Worm (Caenorhabditis elegans) whole organism, L3 larva: ENCODE results near the gene Y50D4B.2.

Experiments used
- R02D3.7 ChIP-seq: fragments of 150-350 bp; optimal IDR thresholded peaks from 2 replicates; lab custom pipeline; 2014; ENCODE audit warnings: missing biosample characterization, missing genetic modification characterization
- ZK546.5 ChIP-seq: sonication (generic microtip); optimal IDR thresholded peaks from 2 replicates; lab custom pipeline; 2017; ENCODE audit warnings: missing biosample characterization, missing genetic modification characterization
- aly-2 ChIP-seq: fragments of 150-350 bp; optimal IDR thresholded peaks from 2 replicates; lab custom pipeline; 2014; ENCODE audit warnings: missing biosample characterization, missing genetic modification characterization
- ama-1 ChIP-seq: fragments of 150-350 bp; optimal IDR thresholded peaks from 2 replicates; lab custom pipeline; 2018
- ceh-16 ChIP-seq: sonication (generic microtip); optimal IDR thresholded peaks from 2 replicates; lab custom pipeline; 2017; ENCODE audit warnings: missing biosample characterization, missing genetic modification characterization
- ceh-28 ChIP-seq: fragments of 150-350 bp; optimal IDR thresholded peaks from 2 replicates; lab custom pipeline; 2014; ENCODE audit warnings: missing biosample characterization, missing genetic modification reagents, missing genetic modification characterization
- ceh-82 ChIP-seq: fragments of 150-350 bp; optimal IDR thresholded peaks from 2 replicates; lab custom pipeline; 2014; ENCODE audit warnings: missing biosample characterization, missing genetic modification characterization
- daf-12 ChIP-seq: fragments of 150-350 bp; optimal IDR thresholded peaks from 2 replicates; lab custom pipeline; 2014; ENCODE audit warnings: missing biosample characterization, missing genetic modification reagents, missing genetic modification characterization
- egl-27 ChIP-seq: sonication (generic microtip); optimal IDR thresholded peaks from 4 replicates; lab custom pipeline; 2017; ENCODE audit warnings: missing biosample characterization, missing genetic modification reagents, missing genetic modification characterization
- egl-5 ChIP-seq: fragments of 150-350 bp; optimal IDR thresholded peaks from 2 replicates; lab custom pipeline; 2017; ENCODE audit warnings: missing biosample characterization, missing genetic modification reagents, missing genetic modification characterization, inconsistent platforms
- elt-1 ChIP-seq: fragments of 150-350 bp; optimal IDR thresholded peaks from 2 replicates; lab custom pipeline; 2014; ENCODE audit warnings: missing biosample characterization, missing genetic modification characterization
- elt-2 ChIP-seq: sonication (generic microtip); optimal IDR thresholded peaks from 2 replicates; lab custom pipeline; 2016; ENCODE audit warnings: missing genetic modification reagents, mild to moderate bottlenecking, missing genetic modification characterization, missing compliant biosample characterization
- elt-3 ChIP-seq, 3 experiments: fragments of 150-350 bp in 1 of 3; sonication (generic microtip) in 2 of 3; optimal IDR thresholded peaks; 2 replicates in 2 of 3; 4 replicates in 1 of 3; lab custom pipeline; 2014 to 2017; ENCODE audit warnings: missing biosample characterization in 3 of 3, missing genetic modification characterization in 3 of 3
- eor-1 ChIP-seq, 2 experiments: fragments of 150-350 bp; optimal IDR thresholded peaks; 2 replicates each; lab custom pipeline; 2014 to 2018; ENCODE audit warnings: missing biosample characterization in 2 of 2, missing genetic modification characterization in 2 of 2
- fkh-10 ChIP-seq: sonication (generic microtip); optimal IDR thresholded peaks from 2 replicates; lab custom pipeline; 2017; ENCODE audit warnings: missing biosample characterization, missing genetic modification reagents, missing genetic modification characterization
- fkh-2 ChIP-seq: fragments of 150-350 bp; optimal IDR thresholded peaks from 2 replicates; lab custom pipeline; 2014; ENCODE audit warnings: missing biosample characterization, missing genetic modification reagents, missing genetic modification characterization
- fos-1 ChIP-seq: fragments of 150-350 bp; optimal IDR thresholded peaks from 2 replicates; lab custom pipeline; 2014; ENCODE audit warnings: missing biosample characterization, missing genetic modification characterization
- hmg-11 ChIP-seq: sonication (generic microtip); optimal IDR thresholded peaks from 2 replicates; lab custom pipeline; 2016; ENCODE audit warnings: missing genetic modification characterization, missing compliant biosample characterization
- jun-1 ChIP-seq: fragments of 150-350 bp; optimal IDR thresholded peaks from 2 replicates; lab custom pipeline; 2014; ENCODE audit warnings: missing biosample characterization, missing genetic modification reagents, missing genetic modification characterization
- lin-15B ChIP-seq: fragments of 150-350 bp; optimal IDR thresholded peaks from 2 replicates; lab custom pipeline; 2014; ENCODE audit warnings: missing biosample characterization, missing genetic modification characterization
- lin-39 ChIP-seq: fragments of 150-350 bp; optimal IDR thresholded peaks from 2 replicates; lab custom pipeline; 2018; ENCODE audit warnings: missing biosample characterization, missing genetic modification reagents, missing genetic modification characterization
- lsy-12 ChIP-seq: sonication (generic microtip); optimal IDR thresholded peaks from 2 replicates; lab custom pipeline; 2016; ENCODE audit warnings: mild to moderate bottlenecking, missing genetic modification characterization, missing compliant biosample characterization
- mdl-1 ChIP-seq: fragments of 150-350 bp; optimal IDR thresholded peaks from 2 replicates; lab custom pipeline; 2014; ENCODE audit warnings: missing biosample characterization, missing genetic modification characterization
- mml-1 ChIP-seq: fragments of 150-350 bp; sonication (generic microtip); optimal IDR thresholded peaks from 3 replicates; lab custom pipeline; 2014; ENCODE audit warnings: missing biosample characterization, missing genetic modification characterization
- nhr-11 ChIP-seq: fragments of 150-350 bp; optimal IDR thresholded peaks from 2 replicates; lab custom pipeline; 2014; ENCODE audit warnings: missing biosample characterization, missing genetic modification characterization
- nhr-12 ChIP-seq: fragments of 150-350 bp; optimal IDR thresholded peaks from 2 replicates; lab custom pipeline; 2014; ENCODE audit warnings: missing biosample characterization, missing genetic modification characterization
- nhr-23 ChIP-seq: fragments of 150-350 bp; optimal IDR thresholded peaks from 2 replicates; lab custom pipeline; 2014; ENCODE audit warnings: missing biosample characterization, missing genetic modification reagents, missing genetic modification characterization
- nhr-237 ChIP-seq: fragments of 150-350 bp; optimal IDR thresholded peaks from 2 replicates; lab custom pipeline; 2014; ENCODE audit warnings: missing biosample characterization, missing genetic modification characterization
- nhr-28 ChIP-seq: fragments of 150-350 bp; optimal IDR thresholded peaks from 2 replicates; lab custom pipeline; 2014; ENCODE audit warnings: missing biosample characterization, missing genetic modification characterization
- nhr-43 ChIP-seq: sonication (generic microtip); optimal IDR thresholded peaks from 2 replicates; lab custom pipeline; 2016; ENCODE audit warnings: mild to moderate bottlenecking, missing genetic modification characterization, missing compliant biosample characterization; ENCODE audit not compliant: poor library complexity, severe bottlenecking
- nhr-67 ChIP-seq: fragments of 150-350 bp; optimal IDR thresholded peaks from 2 replicates; lab custom pipeline; 2014; ENCODE audit warnings: missing biosample characterization, missing genetic modification characterization
- nhr-76 ChIP-seq: fragments of 150-350 bp; sonication (generic microtip); optimal IDR thresholded peaks from 5 replicates; lab custom pipeline; 2014; ENCODE audit warnings: missing biosample characterization, missing genetic modification characterization
- nhr-77 ChIP-seq: fragments of 150-350 bp; optimal IDR thresholded peaks from 2 replicates; lab custom pipeline; 2014; ENCODE audit warnings: missing biosample characterization, missing genetic modification characterization
- pha-4 ChIP-seq: fragments of 150-350 bp; optimal IDR thresholded peaks from 2 replicates; lab custom pipeline; 2014; ENCODE audit warnings: missing biosample characterization, missing genetic modification reagents, missing genetic modification characterization
- pqm-1 ChIP-seq: fragments of 150-350 bp; optimal IDR thresholded peaks from 2 replicates; lab custom pipeline; 2017; ENCODE audit warnings: missing biosample characterization, missing genetic modification characterization, inconsistent platforms
- sea-2 ChIP-seq: fragments of 150-350 bp; sonication (generic microtip); optimal IDR thresholded peaks from 4 replicates; lab custom pipeline; 2014; ENCODE audit warnings: missing biosample characterization, missing genetic modification reagents, missing genetic modification characterization
- skn-1 ChIP-seq: fragments of 150-350 bp; optimal IDR thresholded peaks from 2 replicates; lab custom pipeline; 2014; ENCODE audit warnings: missing biosample characterization, missing genetic modification characterization
- snpc-4 ChIP-seq: fragments of 150-350 bp; optimal IDR thresholded peaks from 2 replicates; lab custom pipeline; 2014; ENCODE audit warnings: missing biosample characterization, missing genetic modification characterization
- tbx-2 ChIP-seq: sonication (generic microtip); optimal IDR thresholded peaks from 2 replicates; lab custom pipeline; 2016; ENCODE audit warnings: mild to moderate bottlenecking, missing genetic modification characterization, missing compliant biosample characterization
- unc-39 ChIP-seq: sonication (generic microtip); optimal IDR thresholded peaks from 4 replicates; lab custom pipeline; 2017; ENCODE audit warnings: missing biosample characterization, missing genetic modification characterization
- unc-62 ChIP-seq: fragments of 150-350 bp; sonication (generic microtip); optimal IDR thresholded peaks from 4 replicates; lab custom pipeline; 2014; ENCODE audit warnings: missing biosample characterization, missing genetic modification reagents, missing genetic modification characterization
- zag-1 ChIP-seq: fragments of 150-350 bp; optimal IDR thresholded peaks from 2 replicates; lab custom pipeline; 2014; ENCODE audit warnings: missing biosample characterization, missing genetic modification characterization
- ztf-11 ChIP-seq: fragments of 150-350 bp; optimal IDR thresholded peaks from 2 replicates; lab custom pipeline; 2014; ENCODE audit warnings: missing biosample characterization, missing genetic modification characterization

Y50D4B.2 gene

ce11 chrV:1141433-1141832 lies 41.1 kb downstream of the Y50D4B.2 start, which contains the start of gene cutl-22:
Gene cutl-22 (plus strand): TSS chrV:1141733.
- no peak for TF ChIP-seq daf-12
- TF ChIP-seq pha-4 = no peak
- no peak for TF ChIP-seq skn-1 (tag; lab: Kevin White, UChicago)
- TF ChIP-seq lin-39 (tag; lab: Kevin White, UChicago) = no peak
- no peak for TF ChIP-seq mml-1 (tag; lab: Kevin White, UChicago)
- TF ChIP-seq elt-2 = no peak

- no peak for TF ChIP-seq mml-1 (tag; lab: Kevin White, UChicago)
- no peak for TF ChIP-seq ceh-28 (tag; lab: Kevin White, UChicago)
- no peak for TF ChIP-seq daf-12
- TF ChIP-seq pqm-1 (tag; lab: Kevin White, UChicago) = no peak
- TF ChIP-seq unc-62 (GFP tag; lab: Kevin White, UChicago) = no peak
- no peak for TF ChIP-seq elt-2
- TF ChIP-seq nhr-11 (tag; lab: Kevin White, UChicago) = no peak
- TF ChIP-seq nhr-76 (tag; lab: Kevin White, UChicago) = no peak
- no peak for TF ChIP-seq egl-5 (tag; lab: Kevin White, UChicago)
- TF ChIP-seq fkh-2 (tag; lab: Kevin White, UChicago) = no peak
- no peak for TF ChIP-seq unc-39 (tag; lab: Kevin White, UChicago)
These were observed 41.9 kb downstream of the Y50D4B.2 start for ce11 chrV:1142251-1142650.

- TF ChIP-seq zag-1 (no peak), fkh-10 (peak; percentile 90), ZK546.5 (tag; lab: Kevin White, UChicago) (no peak), lin-15B (tag; lab: Kevin White, UChicago) (no peak), ceh-82 (tag; lab: Kevin White, UChicago) (no peak), nhr-11 (tag; lab: Kevin White, UChicago) (no peak), aly-2 (tag; lab: Kevin White, UChicago) (no peak), egl-27 (tag; lab: Kevin White, UChicago) (no peak), lin-39 (tag; lab: Kevin White, UChicago) (peak; percentile 79), pha-4 (no peak), nhr-77 (no peak), eor-1 (tag; optimal IDR thresholded peaks at IDR 0.05; lab: Kevin White, UChicago) (no peak), daf-12 (no peak), nhr-237 (tag; lab: Kevin White, UChicago) (no peak), ztf-11 (tag; lab: Kevin White, UChicago) (no peak), pqm-1 (tag; lab: Kevin White, UChicago) (no peak), nhr-76 (tag; lab: Kevin White, UChicago) (no peak), ama-1 (lab: Kevin White, UChicago) (no peak), hmg-11 (tag; lab: Kevin White, UChicago) (peak; percentile 1), jun-1 (tag; lab: Kevin White, UChicago) (no peak), snpc-4 (tag; lab: Kevin White, UChicago) (no peak)
These were observed 49.6 kb downstream of the Y50D4B.2 start for ce11 chrV:1149734-1150669.

- TF ChIP-seq daf-12 (no peak), egl-27 (tag; lab: Kevin White, UChicago) (peak; percentile 89), skn-1 (tag; lab: Kevin White, UChicago) (peak; percentile 87), zag-1 (peak; percentile 84), ZK546.5 (tag; lab: Kevin White, UChicago) (peak; percentile 65), nhr-12 (tag; lab: Kevin White, UChicago) (no peak), nhr-11 (tag; lab: Kevin White, UChicago) (peak; percentile 99), pqm-1 (tag; lab: Kevin White, UChicago) (peak; percentile 83), R02D3.7 (peak; percentile 90), jun-1 (tag; lab: Kevin White, UChicago) (peak; percentile 99), unc-39 (tag; lab: Kevin White, UChicago) (no peak), nhr-43 (peak; percentile 96), ama-1 (lab: Kevin White, UChicago) (peak; percentile 46), fos-1 (tag; lab: Kevin White, UChicago) (peak; percentile 92), ceh-16 (tag; lab: Kevin White, UChicago) (peak; percentile 61), fkh-10 (peak; percentile 98), tbx-2 (tag; lab: Kevin White, UChicago) (peak; percentile 97), nhr-23 (tag; lab: Kevin White, UChicago) (peak; percentile 93), lsy-12 (peak; percentile 99), elt-1 (tag; lab: Kevin White, UChicago) (peak; percentile 73), fkh-2 (tag; lab: Kevin White, UChicago) (peak; percentile 2), lin-39 (tag; lab: Kevin White, UChicago) (peak; percentile 98), sea-2 (peak; percentile 100), ceh-28 (tag; lab: Kevin White, UChicago) (peak; percentile 96), nhr-28 (tag; lab: Kevin White, UChicago) (no peak), nhr-67 (no peak), mdl-1 (tag; lab: Kevin White, UChicago) (peak; percentile 74), elt-3 (tag; optimal IDR thresholded peaks at IDR 0.05; lab: Kevin White, UChicago) (peak in 1 of 3 experiments; percentile 92), nhr-76 (tag; lab: Kevin White, UChicago) (peak; percentile 24), hmg-11 (tag; lab: Kevin White, UChicago) (peak; percentile 97)
These were observed 51.0 kb downstream of the Y50D4B.2 start for ce11 chrV:1151324-1151742.
